Fruit fly (Drosophila melanogaster): ENCODE results near the gene BBS8.
A peak's percentile ranks its signal among the peaks of the same experiment; 100 is the strongest.

BBS8 gene

dm6 chr2L:419620-420184, 3.0 kb upstream of the BBS8 start, which contains the start of the genes CG13690 and RpLP1 (continued):
- peak; percentile 60 for TF ChIP-seq CG9609 (GFP tag; optimal IDR thresholded peaks at IDR 0.05)
- peak; percentile 40 for TF ChIP-seq repo (GFP tag; optimal IDR thresholded peaks at IDR 0.05)
- TF ChIP-seq PHDP (tag; optimal IDR thresholded peaks at IDR 0.05) = peak; percentile 83
- peak; percentile 92 for TF ChIP-seq kni (GFP tag; optimal IDR thresholded peaks at IDR 0.05)
- peak; percentile 47 for TF ChIP-seq CG8944 (GFP tag; optimal IDR thresholded peaks at IDR 0.05)
- peak; percentile 87 for TF ChIP-seq CG6813 (GFP tag; optimal IDR thresholded peaks at IDR 0.05)
- TF ChIP-seq sim (GFP tag; IDR thresholded peaks at IDR 0.05) = peak; percentile 51; the same call in 1 of the 2 replicates
- TF ChIP-seq CG7271 (tag; optimal IDR thresholded peaks at IDR 0.05) = peak; percentile 91
- TF ChIP-seq z (GFP tag; IDR thresholded peaks at IDR 0.05) = no peak
- peak; percentile 61; the same call in 1 of the 3 replicates for TF ChIP-seq sr (GFP tag; IDR thresholded peaks at IDR 0.05)
- peak; percentile 54 for TF ChIP-seq CG17328 (GFP tag; IDR thresholded peaks at IDR 0.05)
- TF ChIP-seq org-1 (GFP tag; optimal IDR thresholded peaks at IDR 0.05) = peak; percentile 67
- TF ChIP-seq CG8281 (tag; optimal IDR thresholded peaks at IDR 0.05) = peak; percentile 17
- TF ChIP-seq Kr (GFP tag; optimal IDR thresholded peaks at IDR 0.05) = peak; percentile 13
- TF ChIP-seq Adf1 (GFP tag; IDR thresholded peaks at IDR 0.05) = 0 out of 2 replicates have a peak, but pooled peaks have one; percentile 19
- TF ChIP-seq Mad (GFP tag; optimal IDR thresholded peaks at IDR 0.05) = peak; percentile 22
- TF ChIP-seq Atf-2 (GFP tag; optimal IDR thresholded peaks at IDR 0.05) = peak; percentile 11
- peak; percentile 73 for TF ChIP-seq unpg (GFP tag; optimal IDR thresholded peaks at IDR 0.05)
- TF ChIP-seq so (GFP tag; IDR thresholded peaks at IDR 0.05) = no peak
- peak; percentile 80 for TF ChIP-seq CG17568 (GFP tag; optimal IDR thresholded peaks at IDR 0.05)
- peak; percentile 40 for TF ChIP-seq Usf (GFP tag; optimal IDR thresholded peaks at IDR 0.05)
- TF ChIP-seq Fer1 (GFP tag; optimal IDR thresholded peaks at IDR 0.05) = peak; percentile 89
- peak; percentile 49 for TF ChIP-seq zen (tag; optimal IDR thresholded peaks at IDR 0.05)
- TF ChIP-seq CG10321 (GFP tag; IDR thresholded peaks at IDR 0.05) = no peak; the same call in 1 of the 2 replicates
- no peak for TF ChIP-seq sc (optimal IDR thresholded peaks at IDR 0.05)
- peak; percentile 72 for TF ChIP-seq sc (GFP tag; optimal IDR thresholded peaks at IDR 0.05)
- no peak for TF ChIP-seq CG34224 (GFP tag; IDR thresholded peaks at IDR 0.05; ENCODE audit: partially characterized antibody)
- peak; percentile 45 for TF ChIP-seq Tbp (GFP tag; optimal IDR thresholded peaks at IDR 0.05)
- TF ChIP-seq ase (GFP tag; IDR thresholded peaks at IDR 0.05) = no peak; the same call in 2 of the 3 replicates
- TF ChIP-seq onecut (GFP tag; IDR thresholded peaks at IDR 0.05) = peak; percentile 77
- TF ChIP-seq ewg (GFP tag; optimal IDR thresholded peaks at IDR 0.05) = peak; percentile 61
- TF ChIP-seq lola (GFP tag; optimal IDR thresholded peaks at IDR 0.05) = peak in 1 of 3 experiments; percentile 55
- TF ChIP-seq Lhr (GFP tag; optimal IDR thresholded peaks at IDR 0.05) = peak; percentile 84
- peak; percentile 76 for TF ChIP-seq CG11504 (tag; optimal IDR thresholded peaks at IDR 0.05)
- TF ChIP-seq Oli (tag; optimal IDR thresholded peaks at IDR 0.05) = peak; percentile 56
- TF ChIP-seq CG2712 (tag; optimal IDR thresholded peaks at IDR 0.05) = peak; percentile 82
- TF ChIP-seq dpn (GFP tag; optimal IDR thresholded peaks at IDR 0.05) = peak; percentile 45 to 76
- no peak for TF ChIP-seq tna (GFP tag; IDR thresholded peaks at IDR 0.05; ENCODE audit: partially characterized antibody)
- TF ChIP-seq CG15073 (GFP tag; optimal IDR thresholded peaks at IDR 0.05) = no peak
- peak; percentile 61 for TF ChIP-seq Rfx (GFP tag; IDR thresholded peaks at IDR 0.05)
- peak; percentile 58 for TF ChIP-seq CG18011 (GFP tag; optimal IDR thresholded peaks at IDR 0.05)
- no peak for TF ChIP-seq CG31388 (GFP tag; optimal IDR thresholded peaks at IDR 0.05)
- no peak for TF ChIP-seq CkIIα-i1 (GFP tag; IDR thresholded peaks at IDR 0.05)
- peak; percentile 41 for TF ChIP-seq Blimp-1 (GFP tag; optimal IDR thresholded peaks at IDR 0.05)
- no peak for TF ChIP-seq sisA (GFP tag; IDR thresholded peaks at IDR 0.05)
- TF ChIP-seq CG4854 (GFP tag; optimal IDR thresholded peaks at IDR 0.05) = peak; percentile 34
- TF ChIP-seq mirr (GFP tag; optimal IDR thresholded peaks at IDR 0.05) = peak; percentile 77
- TF ChIP-seq CG1233 (GFP tag; optimal IDR thresholded peaks at IDR 0.05) = peak; percentile 79
- TF ChIP-seq CG17802 (tag; optimal IDR thresholded peaks at IDR 0.05) = peak; percentile 9
